Worm (Caenorhabditis elegans) whole organism, L4 larva: ENCODE data around the gene M03C11.1.

Experiments used
- F44E2.7 ChIP-seq: fragments of 200-800 bp; sonication (Bioruptor generic); IDR thresholded peaks from 2 replicates; pipeline ENCODE4 v2.1.2; 2022; ENCODE audit warnings: missing genetic modification characterization, missing compliant biosample characterization
- F49E8.2 ChIP-seq: sonication (generic microtip); optimal IDR thresholded peaks from 2 replicates; lab custom pipeline; 2016; ENCODE audit warnings: missing compliant biosample characterization, mild to moderate bottlenecking, missing genetic modification characterization, borderline replicate concordance
- T20F7.1 ChIP-seq: fragments of 200-800 bp; sonication (Bioruptor generic); optimal IDR thresholded peaks from 2 replicates; lab custom pipeline; 2018; ENCODE audit warnings: mild to moderate bottlenecking, missing genetic modification characterization, missing compliant biosample characterization
- T26A8.4 ChIP-seq: fragments of 200-800 bp; sonication (Bioruptor generic); IDR thresholded peaks from 2 replicates; pipeline ENCODE4 v1.3.6; 2022; ENCODE audit warnings: missing genetic modification characterization, missing compliant biosample characterization
- Y105C5A.15 ChIP-seq: fragments of 200-800 bp; sonication (Bioruptor generic); IDR thresholded peaks from 2 replicates; pipeline ENCODE4 v1.3.6; 2022; ENCODE audit warnings: missing genetic modification characterization, missing compliant biosample characterization
- ZK546.5 ChIP-seq, 2 experiments: sonication (generic microtip); optimal IDR thresholded peaks; 2 replicates each; lab custom pipeline; 2017; ENCODE audit warnings: missing biosample characterization in 2 of 2, missing genetic modification characterization in 2 of 2
- ama-1 ChIP-seq: fragments of 150-350 bp; optimal IDR thresholded peaks from 2 replicates; lab custom pipeline; 2014; ENCODE audit warnings: inconsistent platforms, mixed read lengths
- arid-1 ChIP-seq: fragments of 200-800 bp; sonication (Bioruptor generic); conservative IDR thresholded peaks from 2 replicates; pipeline ENCODE4 v1.3.6; 2022; ENCODE audit warnings: missing genetic modification reagents, missing genetic modification characterization, missing compliant biosample characterization
- attf-4 ChIP-seq: sonication (generic microtip); optimal IDR thresholded peaks from 3 replicates; lab custom pipeline; 2017; ENCODE audit warnings: missing biosample characterization, missing genetic modification characterization
- ceh-28 ChIP-seq: fragments of 150-350 bp; optimal IDR thresholded peaks from 2 replicates; lab custom pipeline; 2014; ENCODE audit warnings: missing biosample characterization, missing genetic modification reagents, missing genetic modification characterization
- ceh-32 ChIP-seq: sonication (generic microtip); optimal IDR thresholded peaks from 2 replicates; lab custom pipeline; 2016; ENCODE audit warnings: mild to moderate bottlenecking, missing genetic modification characterization, missing compliant biosample characterization; ENCODE audit not compliant: poor library complexity
- ceh-44 ChIP-seq: fragments of 200-800 bp; sonication (Bioruptor generic); IDR thresholded peaks from 2 replicates; pipeline ENCODE4 v1.3.6; 2022; ENCODE audit warnings: missing genetic modification reagents, missing genetic modification characterization, missing compliant biosample characterization
- ces-1 ChIP-seq: fragments of 150-350 bp; sonication (generic microtip); optimal IDR thresholded peaks from 4 replicates; lab custom pipeline; 2014; ENCODE audit warnings: missing biosample characterization, missing genetic modification reagents, missing genetic modification characterization
- ctbp-1 ChIP-seq: fragments of 200-800 bp; sonication (Bioruptor generic); IDR thresholded peaks from 2 replicates; pipeline ENCODE4 v1.3.6; 2022; ENCODE audit warnings: missing genetic modification reagents, missing genetic modification characterization, missing compliant biosample characterization
- daf-16 ChIP-seq, 3 experiments: sonication (generic microtip); optimal IDR thresholded peaks; 2 replicates each; lab custom pipeline; 2016 to 2017; ENCODE audit warnings: missing genetic modification characterization in 3 of 3, missing genetic modification reagents in 3 of 3, mild to moderate bottlenecking in 2 of 3, missing compliant biosample characterization in 2 of 3, missing biosample characterization in 1 of 3, moderate library complexity in 1 of 3
- dmd-6 ChIP-seq: fragments of 200-800 bp; sonication (Bioruptor generic); IDR thresholded peaks from 2 replicates; pipeline ENCODE4 v1.3.6; 2022; ENCODE audit warnings: missing genetic modification reagents, missing genetic modification characterization, missing compliant biosample characterization
- dpl-1 ChIP-seq: fragments of 150-350 bp; optimal IDR thresholded peaks from 2 replicates; lab custom pipeline; 2014; ENCODE audit warnings: missing biosample characterization, missing genetic modification reagents, missing genetic modification characterization
- duxl-1 ChIP-seq: sonication (generic microtip); optimal IDR thresholded peaks from 2 replicates; lab custom pipeline; 2016; ENCODE audit warnings: mild to moderate bottlenecking, missing genetic modification characterization, moderate library complexity, missing compliant biosample characterization; ENCODE audit not compliant: poor library complexity
- egl-27 ChIP-seq: sonication (generic microtip); optimal IDR thresholded peaks from 3 replicates; lab custom pipeline; 2017; ENCODE audit warnings: missing biosample characterization, missing genetic modification reagents, missing genetic modification characterization
- egl-43 ChIP-seq: fragments of 200-800 bp; sonication (Bioruptor generic); IDR thresholded peaks from 2 replicates; pipeline ENCODE4 v1.3.6; 2022; ENCODE audit warnings: missing genetic modification reagents, missing genetic modification characterization, missing compliant biosample characterization
- gei-8 ChIP-seq: fragments of 200-800 bp; sonication (Bioruptor generic); optimal IDR thresholded peaks from 2 replicates; lab custom pipeline; 2018; ENCODE audit warnings: mild to moderate bottlenecking, missing genetic modification characterization, missing compliant biosample characterization
- hlh-11 ChIP-seq: fragments of 200-800 bp; sonication (Bioruptor generic); optimal IDR thresholded peaks from 2 replicates; lab custom pipeline; 2018; ENCODE audit warnings: mild to moderate bottlenecking, missing genetic modification characterization, missing compliant biosample characterization
- jun-1 ChIP-seq: fragments of 150-350 bp; optimal IDR thresholded peaks from 2 replicates; lab custom pipeline; 2014; ENCODE audit warnings: missing biosample characterization, missing genetic modification reagents, missing genetic modification characterization
- lim-7 ChIP-seq: fragments of 200-800 bp; sonication (Bioruptor generic); IDR thresholded peaks from 2 replicates; pipeline ENCODE4 v1.3.6; 2022; ENCODE audit warnings: missing genetic modification characterization, missing compliant biosample characterization
- lin-1 ChIP-seq: fragments of 200-800 bp; sonication (Bioruptor generic); IDR thresholded peaks from 2 replicates; pipeline ENCODE4 v1.3.6; 2022; ENCODE audit warnings: missing genetic modification reagents, missing genetic modification characterization, missing compliant biosample characterization
- lin-13 ChIP-seq: fragments of 150-350 bp; optimal IDR thresholded peaks from 2 replicates; lab custom pipeline; 2014; ENCODE audit warnings: missing biosample characterization, missing genetic modification reagents, missing genetic modification characterization
- lin-15B ChIP-seq: fragments of 150-350 bp; sonication (generic microtip); optimal IDR thresholded peaks from 3 replicates; lab custom pipeline; 2014; ENCODE audit warnings: missing biosample characterization, missing genetic modification characterization
- lin-39 ChIP-seq: fragments of 150-350 bp; optimal IDR thresholded peaks from 2 replicates; lab custom pipeline; 2014; ENCODE audit warnings: missing biosample characterization, missing genetic modification reagents, missing genetic modification characterization
- madf-5 ChIP-seq, 2 experiments: fragments of 200-800 bp; sonication (Bioruptor generic); IDR thresholded peaks; 2 replicates each; pipeline ENCODE4 v1.3.6; 2022; ENCODE audit warnings: missing compliant biosample characterization in 2 of 2, missing genetic modification characterization in 2 of 2
- mdt-29 ChIP-seq: fragments of 200-800 bp; sonication (Bioruptor generic); IDR thresholded peaks from 2 replicates; pipeline ENCODE4 v1.3.6; 2022; ENCODE audit warnings: missing genetic modification reagents, missing genetic modification characterization, missing compliant biosample characterization
- mep-1 ChIP-seq: fragments of 150-350 bp; sonication (generic microtip); optimal IDR thresholded peaks from 3 replicates; lab custom pipeline; 2014; ENCODE audit warnings: missing biosample characterization, missing genetic modification characterization
- mxl-3 ChIP-seq: fragments of 200-800 bp; sonication (Bioruptor generic); optimal IDR thresholded peaks from 2 replicates; lab custom pipeline; 2018; ENCODE audit warnings: mild to moderate bottlenecking, missing genetic modification characterization, missing compliant biosample characterization
- nhr-10 ChIP-seq: fragments of 150-350 bp; optimal IDR thresholded peaks from 2 replicates; lab custom pipeline; 2014; ENCODE audit warnings: missing biosample characterization, missing genetic modification characterization
- nhr-111 ChIP-seq: fragments of 200-800 bp; sonication (Bioruptor generic); optimal IDR thresholded peaks from 2 replicates; lab custom pipeline; 2018; ENCODE audit warnings: mild to moderate bottlenecking, missing genetic modification characterization, missing compliant biosample characterization
- nhr-28 ChIP-seq: fragments of 150-350 bp; optimal IDR thresholded peaks from 2 replicates; lab custom pipeline; 2014; ENCODE audit warnings: missing biosample characterization, missing genetic modification characterization
- nhr-41 ChIP-seq: fragments of 200-800 bp; sonication (Bioruptor generic); IDR thresholded peaks from 2 replicates; pipeline ENCODE4 v1.3.6; 2022; ENCODE audit warnings: missing genetic modification reagents, missing genetic modification characterization, missing compliant biosample characterization
- nhr-48 ChIP-seq: sonication (generic microtip); optimal IDR thresholded peaks from 2 replicates; lab custom pipeline; 2016; ENCODE audit warnings: mild to moderate bottlenecking, missing genetic modification characterization, missing compliant biosample characterization
- nhr-77 ChIP-seq: fragments of 150-350 bp; optimal IDR thresholded peaks from 2 replicates; lab custom pipeline; 2014; ENCODE audit warnings: missing biosample characterization, missing genetic modification characterization
- pha-4 ChIP-seq, 2 experiments: fragments of 150-350 bp in 1 of 2; fragments of 200-800 bp in 1 of 2; sonication (Bioruptor generic) in 1 of 2; IDR thresholded peaks in 1 of 2; optimal IDR thresholded peaks in 1 of 2; 2 replicates each; pipeline versions ENCODE4 v1.3.6 to Lab custom; 2014 to 2022; ENCODE audit warnings: missing genetic modification characterization in 2 of 2, missing genetic modification reagents in 2 of 2, missing biosample characterization in 1 of 2, missing compliant biosample characterization in 1 of 2
- php-3 ChIP-seq: fragments of 200-800 bp; sonication (Bioruptor generic); IDR thresholded peaks from 2 replicates; pipeline ENCODE4 v1.3.6; 2022; ENCODE audit warnings: missing genetic modification reagents, missing genetic modification characterization, missing compliant biosample characterization
- pqm-1 ChIP-seq: sonication (generic microtip); optimal IDR thresholded peaks from 2 replicates; lab custom pipeline; 2017; ENCODE audit warnings: missing biosample characterization, missing genetic modification characterization
- rbr-2 ChIP-seq: sonication (generic microtip); optimal IDR thresholded peaks from 2 replicates; lab custom pipeline; 2016; ENCODE audit warnings: missing genotype, missing genetic modification characterization, missing compliant biosample characterization
- sdz-12 ChIP-seq: fragments of 200-800 bp; sonication (Bioruptor generic); optimal IDR thresholded peaks from 2 replicates; lab custom pipeline; 2018; ENCODE audit warnings: mild to moderate bottlenecking, missing genetic modification characterization, missing compliant biosample characterization
- snpc-1.2 ChIP-seq: fragments of 200-800 bp; sonication (Bioruptor generic); IDR thresholded peaks from 2 replicates; pipeline ENCODE4 v1.3.6; 2022; ENCODE audit warnings: missing genetic modification reagents, missing genetic modification characterization, missing compliant biosample characterization
- snpc-4 ChIP-seq: fragments of 150-350 bp; optimal IDR thresholded peaks from 2 replicates; lab custom pipeline; 2014; ENCODE audit warnings: missing biosample characterization, missing genetic modification characterization
- spr-3 ChIP-seq: fragments of 200-800 bp; sonication (Bioruptor generic); optimal IDR thresholded peaks from 2 replicates; lab custom pipeline; 2018; ENCODE audit warnings: mild to moderate bottlenecking, missing genetic modification characterization, missing compliant biosample characterization
- unc-62 ChIP-seq, 3 experiments: fragments of 150-350 bp in 1 of 3; sonication (generic microtip); optimal IDR thresholded peaks in 2 of 3; peaks in 1 of 3; 1 replicate in 1 of 3; 2 replicates in 2 of 3; lab custom pipeline; 2014 to 2017; ENCODE audit warnings: missing biosample characterization in 3 of 3, missing genetic modification characterization in 3 of 3, missing genetic modification reagents in 3 of 3, missing genotype in 1 of 3
- vab-7 ChIP-seq: fragments of 200-800 bp; sonication (Bioruptor generic); IDR thresholded peaks from 2 replicates; pipeline ENCODE4 v1.3.6; 2022; ENCODE audit warnings: missing genetic modification reagents, missing genetic modification characterization, missing compliant biosample characterization
- zip-11 ChIP-seq: fragments of 200-800 bp; sonication (Bioruptor generic); IDR thresholded peaks from 2 replicates; pipeline ENCODE4 v1.3.6; 2022; ENCODE audit warnings: missing genetic modification characterization, missing compliant biosample characterization
- ztf-11 ChIP-seq: fragments of 150-350 bp; optimal IDR thresholded peaks from 2 replicates; lab custom pipeline; 2014; ENCODE audit warnings: missing biosample characterization, missing genetic modification characterization
- ztf-7 ChIP-seq: fragments of 150-350 bp; optimal IDR thresholded peaks from 2 replicates; lab custom pipeline; 2014; ENCODE audit warnings: missing biosample characterization, missing genetic modification characterization

Gene M03C11.1

DNA sequence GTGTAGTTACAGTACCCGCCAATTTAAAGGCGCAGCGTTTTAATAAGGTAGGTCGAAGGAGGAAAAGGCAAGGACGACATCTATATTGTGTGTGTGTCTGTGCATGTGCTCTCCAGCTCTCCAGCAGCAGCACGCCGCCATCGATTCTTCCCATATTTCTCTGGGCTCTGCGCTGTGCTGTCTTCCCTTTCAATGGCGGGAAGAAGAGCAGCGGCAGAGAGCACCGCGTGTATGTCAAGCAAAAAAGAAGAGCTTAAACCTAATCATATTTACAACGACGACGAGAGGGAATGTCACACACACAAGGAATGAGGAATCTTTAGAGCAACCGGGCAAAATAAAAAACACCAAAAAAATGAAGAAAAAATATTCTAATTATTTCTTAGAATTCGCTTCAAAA is 3.0 kb upstream of the M03C11.1 start (continued):
- TF ChIP-seq ama-1 (lab: Kevin White, UChicago) = no peak
- no peak for TF ChIP-seq mdt-29 (GFP tag; lab: Robert Waterston, UW)
- no peak for TF ChIP-seq lin-15B
- peak; percentile 8 for TF ChIP-seq rbr-2 (tag; lab: Kevin White, UChicago)
- TF ChIP-seq Y105C5A.15 (GFP tag; lab: Robert Waterston, UW) = no peak
- no peak for TF ChIP-seq attf-4 (tag; lab: Kevin White, UChicago)
- no peak for TF ChIP-seq arid-1 (GFP tag; lab: Robert Waterston, UW)
- TF ChIP-seq lin-39 (tag; lab: Kevin White, UChicago) = no peak
- no peak for TF ChIP-seq nhr-48 (tag; lab: Kevin White, UChicago)
- no peak for TF ChIP-seq snpc-4
- no peak for TF ChIP-seq T20F7.1 (GFP tag; lab: Kevin White, UChicago)
- no peak for TF ChIP-seq dmd-6
- TF ChIP-seq ztf-7 (tag; lab: Kevin White, UChicago) = no peak
- no peak for TF ChIP-seq F49E8.2
- no peak for TF ChIP-seq hlh-11 (tag; lab: Kevin White, UChicago)
- TF ChIP-seq ceh-44 (GFP tag; lab: Robert Waterston, UW) = no peak
- no peak for TF ChIP-seq nhr-77
- TF ChIP-seq F44E2.7 (GFP tag; lab: Robert Waterston, UW) = no peak
- 0 out of 2 replicates have a peak, but pooled peaks have one; percentile 20 for TF ChIP-seq egl-43 (GFP tag; lab: Robert Waterston, UW)
- TF ChIP-seq pha-4 (GFP tag; IDR thresholded peaks at IDR 0.05; lab: Robert Waterston, UW) = no peak; the same call in 1 of the 2 replicates
- TF ChIP-seq pha-4 (tag; optimal IDR thresholded peaks at IDR 0.05; lab: Kevin White, UChicago) = no peak
- TF ChIP-seq sdz-12 = no peak
- TF ChIP-seq lin-1 (GFP tag; lab: Robert Waterston, UW) = no peak
- TF ChIP-seq daf-16 (GFP tag; optimal IDR thresholded peaks at IDR 0.05; lab: Kevin White, UChicago) = no peak
- TF ChIP-seq daf-16 (tag; optimal IDR thresholded peaks at IDR 0.05; lab: Kevin White, UChicago) = no peak
- no peak for TF ChIP-seq snpc-1.2 (GFP tag; lab: Robert Waterston, UW)
- no peak for TF ChIP-seq pqm-1
- TF ChIP-seq nhr-28 (tag; lab: Kevin White, UChicago) = no peak
- no peak for TF ChIP-seq mxl-3 (GFP tag; lab: Kevin White, UChicago)
- TF ChIP-seq duxl-1 (tag; lab: Kevin White, UChicago) = no peak
- no peak for TF ChIP-seq php-3 (GFP tag; lab: Robert Waterston, UW)
- no peak for TF ChIP-seq egl-27
- no peak for TF ChIP-seq ZK546.5 (tag; optimal IDR thresholded peaks at IDR 0.05; lab: Kevin White, UChicago)
- no peak for TF ChIP-seq lin-13
- no peak for TF ChIP-seq jun-1
- no peak for TF ChIP-seq nhr-111 (GFP tag; lab: Kevin White, UChicago)
- no peak for TF ChIP-seq dpl-1 (GFP tag; lab: Kevin White, UChicago)
- no peak for TF ChIP-seq ctbp-1
- no peak for TF ChIP-seq ces-1 (GFP tag; lab: Kevin White, UChicago)
- no peak for TF ChIP-seq T26A8.4 (GFP tag; lab: Robert Waterston, UW)
- TF ChIP-seq nhr-10 (tag; lab: Kevin White, UChicago) = no peak
- TF ChIP-seq ceh-32 (tag; lab: Kevin White, UChicago) = no peak
- TF ChIP-seq zip-11 (GFP tag; lab: Robert Waterston, UW) = no peak
- no peak for TF ChIP-seq ztf-11 (tag; lab: Kevin White, UChicago)
- no peak for TF ChIP-seq lim-7
- no peak for TF ChIP-seq nhr-41 (GFP tag; lab: Robert Waterston, UW)
- no peak for TF ChIP-seq ceh-28 (tag; lab: Kevin White, UChicago)
- TF ChIP-seq unc-62 (GFP tag; optimal IDR thresholded peaks at IDR 0.05 in 1 of 2; lab: Kevin White, UChicago) = peak in 1 of 2 experiments; percentile 47
- TF ChIP-seq unc-62 (tag; optimal IDR thresholded peaks at IDR 0.05; lab: Kevin White, UChicago) = no peak
- no peak for TF ChIP-seq madf-5 (GFP tag; IDR thresholded peaks at IDR 0.05; lab: Robert Waterston, UW)
- TF ChIP-seq mep-1 (tag; lab: Kevin White, UChicago) = peak; percentile 35
- no peak for TF ChIP-seq gei-8 (GFP tag; lab: Kevin White, UChicago)
- TF ChIP-seq vab-7 (GFP tag; lab: Robert Waterston, UW) = 0 out of 2 replicates have a peak, but pooled peaks have one; percentile 39
- no peak for TF ChIP-seq spr-3 (GFP tag; lab: Kevin White, UChicago)
